Worm (Caenorhabditis elegans): ENCODE data around the gene R02F2.5.

Gene R02F2.5

ce11 chrIII:5501358-5502287 is 22.5 kb downstream of the R02F2.5 start, which contains the start of gene R02F2.1 (continued):
- no peak for TF ChIP-seq zip-4 (GFP tag; optimal IDR thresholded peaks at IDR 0.05)
- TF ChIP-seq nhr-47 (tag; optimal IDR thresholded peaks at IDR 0.05): peak; percentile 40
- no peak for TF ChIP-seq egl-13 (tag; optimal IDR thresholded peaks at IDR 0.05)
- no peak for TF ChIP-seq ces-1 (GFP tag; optimal IDR thresholded peaks at IDR 0.05)
- TF ChIP-seq unc-62 (GFP tag; optimal IDR thresholded peaks at IDR 0.05): no peak
- TF ChIP-seq C34B4.2 (tag; optimal IDR thresholded peaks at IDR 0.05): no peak
- no peak for TF ChIP-seq ceh-90 (tag; optimal IDR thresholded peaks at IDR 0.05)
- no peak for TF ChIP-seq zag-1 (tag; optimal IDR thresholded peaks at IDR 0.05)
- TF ChIP-seq Y116A8C.19 (tag; optimal IDR thresholded peaks at IDR 0.05; ENCODE audit: borderline replicate concordance): no peak
- TF ChIP-seq tbx-2 (tag; optimal IDR thresholded peaks at IDR 0.05): peak; percentile 38
- peak; percentile 60 for TF ChIP-seq blmp-1 (tag; optimal IDR thresholded peaks at IDR 0.05)
- TF ChIP-seq unc-130 (tag; optimal IDR thresholded peaks at IDR 0.05): peak; percentile 21
- TF ChIP-seq nhr-19 (GFP tag; conservative IDR thresholded peaks at IDR 0.05): peak; percentile 52
- no peak for TF ChIP-seq unc-98 (GFP tag; IDR thresholded peaks at IDR 0.05)
- TF ChIP-seq hpl-2 (GFP tag; optimal IDR thresholded peaks at IDR 0.05): no peak
- TF ChIP-seq dsc-1 (tag; optimal IDR thresholded peaks at IDR 0.05): peak; percentile 79
- no peak for TF ChIP-seq nhr-84 (tag; optimal IDR thresholded peaks at IDR 0.05)
- TF ChIP-seq snpc-4 (tag; optimal IDR thresholded peaks at IDR 0.05): no peak
- TF ChIP-seq pax-3 (tag; optimal IDR thresholded peaks at IDR 0.05): no peak
- TF ChIP-seq fkh-8 (tag; optimal IDR thresholded peaks at IDR 0.05): peak; percentile 69
- peak; percentile 49 for TF ChIP-seq mep-1 (tag; optimal IDR thresholded peaks at IDR 0.05)
- peak; percentile 16 for TF ChIP-seq skn-1 (tag; optimal IDR thresholded peaks at IDR 0.05)
- peak; percentile 78 for TF ChIP-seq snu-23 (GFP tag; optimal IDR thresholded peaks at IDR 0.05)
- TF ChIP-seq mef-2 (tag; optimal IDR thresholded peaks at IDR 0.05): no peak
- no peak for TF ChIP-seq isw-1 (GFP tag; IDR thresholded peaks at IDR 0.05)
- no peak for TF ChIP-seq F16B12.6 (tag; optimal IDR thresholded peaks at IDR 0.05)
- TF ChIP-seq elt-2 (tag; optimal IDR thresholded peaks at IDR 0.05): no peak
- TF ChIP-seq tlp-1 (tag; optimal IDR thresholded peaks at IDR 0.05): no peak
- TF ChIP-seq unc-30 (tag; optimal IDR thresholded peaks at IDR 0.05): no peak
- TF ChIP-seq hlh-17 (GFP tag; optimal IDR thresholded peaks at IDR 0.05; ENCODE audit: borderline replicate concordance): no peak

DNA sequence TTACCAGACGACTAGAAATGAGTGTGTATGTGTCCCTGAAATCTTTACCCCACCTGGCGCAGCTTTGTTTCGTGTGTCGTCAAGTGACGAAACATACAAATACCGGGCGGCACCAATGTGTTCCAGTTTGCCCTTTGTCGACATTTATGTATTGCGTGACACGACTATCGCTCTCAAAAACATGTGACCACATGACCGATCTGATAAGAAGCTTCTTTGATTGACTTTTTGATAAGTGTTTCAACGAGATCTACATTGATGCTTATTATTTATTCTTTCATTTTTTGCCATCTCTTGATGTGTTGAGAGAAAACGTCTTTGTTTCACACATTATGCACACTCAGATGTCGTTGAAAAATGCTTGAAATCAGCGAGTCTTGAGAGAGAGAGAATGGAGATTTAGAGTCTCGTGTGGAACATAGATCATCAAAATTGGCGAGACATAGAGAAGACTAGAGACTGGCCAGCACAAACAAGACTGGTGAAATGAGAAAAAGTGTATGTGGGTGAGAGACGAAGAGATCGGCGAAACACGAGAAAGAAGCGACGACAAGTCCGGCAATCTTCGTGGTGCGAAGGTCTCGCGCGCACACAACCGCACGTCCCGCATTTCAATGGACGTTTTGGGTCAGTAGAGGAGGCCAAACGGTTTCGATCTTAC is 23.9 kb downstream of the R02F2.5 start:
- TF ChIP-seq hlh-4 (tag; optimal IDR thresholded peaks at IDR 0.05): no peak
- TF ChIP-seq nhr-28 (tag; optimal IDR thresholded peaks at IDR 0.05): no peak
- peak; percentile 64 for TF ChIP-seq nhr-20 (tag; optimal IDR thresholded peaks at IDR 0.05)
- peak; percentile 43 for TF ChIP-seq pax-3 (tag; optimal IDR thresholded peaks at IDR 0.05)
- no peak for TF ChIP-seq vab-15 (tag; optimal IDR thresholded peaks at IDR 0.05)
- TF ChIP-seq swsn-7 (tag; optimal IDR thresholded peaks at IDR 0.05): peak; percentile 42
- TF ChIP-seq ztf-11 (tag; optimal IDR thresholded peaks at IDR 0.05): no peak
- no peak for TF ChIP-seq sox-4 (tag; optimal IDR thresholded peaks at IDR 0.05)
- TF ChIP-seq nhr-19 (GFP tag; conservative IDR thresholded peaks at IDR 0.05): peak; percentile 6
- peak; percentile 68 for TF ChIP-seq nhr-71 (tag; optimal IDR thresholded peaks at IDR 0.05)
- TF ChIP-seq egl-27 (tag; optimal IDR thresholded peaks at IDR 0.05): peak in 1 of 2 experiments; percentile 20
- no peak for TF ChIP-seq pqm-1 (tag; optimal IDR thresholded peaks at IDR 0.05)
- TF ChIP-seq unc-86 (tag; optimal IDR thresholded peaks at IDR 0.05): no peak
- TF ChIP-seq fkh-8 (tag; optimal IDR thresholded peaks at IDR 0.05): peak; percentile 40
- TF ChIP-seq sup-37 (GFP tag; optimal IDR thresholded peaks at IDR 0.05): no peak
- no peak for TF ChIP-seq C04F5.9 (tag; optimal IDR thresholded peaks at IDR 0.05)
- no peak for TF ChIP-seq grh-1 (GFP tag; IDR thresholded peaks at IDR 0.05)
- TF ChIP-seq nhr-77 (tag; optimal IDR thresholded peaks at IDR 0.05): no peak
- no peak for TF ChIP-seq tlp-1 (tag; optimal IDR thresholded peaks at IDR 0.05)
- no peak for TF ChIP-seq unc-98 (GFP tag; IDR thresholded peaks at IDR 0.05)
- TF ChIP-seq pag-3 (tag; optimal IDR thresholded peaks at IDR 0.05; ENCODE audit: borderline replicate concordance, insufficient read depth): peak; percentile 38
- no peak for TF ChIP-seq unc-130 (tag; optimal IDR thresholded peaks at IDR 0.05)
- no peak for TF ChIP-seq lin-39 (tag; optimal IDR thresholded peaks at IDR 0.05)
- TF ChIP-seq hpl-2 (GFP tag; optimal IDR thresholded peaks at IDR 0.05): no peak
- no peak for TF ChIP-seq efl-3 (GFP tag; optimal IDR thresholded peaks at IDR 0.05)
- TF ChIP-seq nhr-12 (tag; optimal IDR thresholded peaks at IDR 0.05): no peak
